Worm (Caenorhabditis elegans) whole organism, L2 larva: ENCODE results near the gene trpp-4.

Source experiments
- C34F6.9 ChIP-seq: fragments of 150-350 bp; optimal IDR thresholded peaks from 2 replicates; lab custom pipeline; 2014; ENCODE audit warnings: missing biosample characterization, missing genetic modification characterization
- Y55F3AM.14 ChIP-seq: fragments of 200-800 bp; sonication (Bioruptor generic); optimal IDR thresholded peaks from 2 replicates; lab custom pipeline; 2018; ENCODE audit warnings: mild to moderate bottlenecking, missing genetic modification characterization, missing compliant biosample characterization
- ZK546.5 ChIP-seq: sonication (generic microtip); optimal IDR thresholded peaks from 2 replicates; lab custom pipeline; 2017; ENCODE audit warnings: missing biosample characterization, missing genetic modification characterization
- blmp-1 ChIP-seq: sonication (generic microtip); optimal IDR thresholded peaks from 2 replicates; lab custom pipeline; 2017; ENCODE audit warnings: missing genetic modification characterization, mild to moderate bottlenecking, missing compliant biosample characterization, antibody characterized with exemption, moderate library complexity; ENCODE audit not compliant: insufficient read depth
- ceh-16 ChIP-seq: fragments of 150-350 bp; optimal IDR thresholded peaks from 2 replicates; lab custom pipeline; 2014; ENCODE audit warnings: missing biosample characterization, missing genetic modification characterization
- ceh-82 ChIP-seq: fragments of 150-350 bp; optimal IDR thresholded peaks from 2 replicates; lab custom pipeline; 2014; ENCODE audit warnings: missing biosample characterization, missing genetic modification characterization
- dmd-4 ChIP-seq: sonication (generic microtip); optimal IDR thresholded peaks from 2 replicates; lab custom pipeline; 2017; ENCODE audit warnings: missing biosample characterization, missing genetic modification characterization
- elt-1 ChIP-seq: fragments of 150-350 bp; optimal IDR thresholded peaks from 2 replicates; lab custom pipeline; 2014; ENCODE audit warnings: missing biosample characterization, missing genetic modification characterization
- elt-3 ChIP-seq: sonication (generic microtip); optimal IDR thresholded peaks from 2 replicates; lab custom pipeline; 2017; ENCODE audit warnings: missing biosample characterization, missing genetic modification characterization
- fos-1 ChIP-seq: fragments of 150-350 bp; optimal IDR thresholded peaks from 2 replicates; lab custom pipeline; 2014; ENCODE audit warnings: missing biosample characterization, missing genetic modification characterization
- gmeb-1 ChIP-seq: fragments of 150-350 bp; optimal IDR thresholded peaks from 2 replicates; lab custom pipeline; 2014; ENCODE audit warnings: missing biosample characterization, missing genetic modification characterization
- lin-13 ChIP-seq: fragments of 150-350 bp; optimal IDR thresholded peaks from 2 replicates; lab custom pipeline; 2014; ENCODE audit warnings: missing biosample characterization, missing genetic modification reagents, missing genetic modification characterization
- lsy-2 ChIP-seq, 2 experiments: fragments of 150-350 bp in 1 of 2; sonication (generic microtip) in 1 of 2; optimal IDR thresholded peaks; 2 replicates each; lab custom pipeline; 2014 to 2017; ENCODE audit warnings: missing biosample characterization in 2 of 2, missing genetic modification characterization in 2 of 2
- mab-5 ChIP-seq: fragments of 150-350 bp; optimal IDR thresholded peaks from 2 replicates; lab custom pipeline; 2014; ENCODE audit warnings: missing biosample characterization, missing genetic modification characterization
- mbf-1 ChIP-seq: sonication (generic microtip); optimal IDR thresholded peaks from 2 replicates; lab custom pipeline; 2017; ENCODE audit warnings: missing biosample characterization, missing genetic modification characterization
- nhr-10 ChIP-seq: sonication (generic microtip); optimal IDR thresholded peaks from 2 replicates; lab custom pipeline; 2017; ENCODE audit warnings: missing biosample characterization, missing genetic modification characterization
- nhr-129 ChIP-seq: fragments of 150-350 bp; optimal IDR thresholded peaks from 2 replicates; lab custom pipeline; 2014; ENCODE audit warnings: missing biosample characterization, missing genetic modification characterization
- nhr-23 ChIP-seq: fragments of 150-350 bp; optimal IDR thresholded peaks from 2 replicates; lab custom pipeline; 2014; ENCODE audit warnings: missing biosample characterization, missing genetic modification reagents, missing genetic modification characterization
- nhr-237 ChIP-seq: fragments of 150-350 bp; optimal IDR thresholded peaks from 2 replicates; lab custom pipeline; 2014; ENCODE audit warnings: missing biosample characterization, missing genetic modification characterization
- nhr-25 ChIP-seq: fragments of 150-350 bp; sonication (generic microtip); optimal IDR thresholded peaks from 3 replicates; lab custom pipeline; 2014; ENCODE audit warnings: missing biosample characterization, missing genetic modification characterization
- nhr-6 ChIP-seq: fragments of 150-350 bp; optimal IDR thresholded peaks from 2 replicates; lab custom pipeline; 2014; ENCODE audit warnings: missing biosample characterization, missing genetic modification characterization
- sem-4 ChIP-seq: fragments of 150-350 bp; optimal IDR thresholded peaks from 2 replicates; lab custom pipeline; 2014; ENCODE audit warnings: missing biosample characterization, missing genetic modification reagents, missing genetic modification characterization
- skn-1 ChIP-seq: sonication (generic microtip); optimal IDR thresholded peaks from 2 replicates; lab custom pipeline; 2017; ENCODE audit warnings: missing biosample characterization, missing genetic modification characterization
- sma-3 ChIP-seq: sonication (generic microtip); optimal IDR thresholded peaks from 2 replicates; lab custom pipeline; 2016; ENCODE audit warnings: missing genetic modification reagents, missing genetic modification characterization, missing compliant biosample characterization
- sma-9 ChIP-seq, 2 experiments: fragments of 150-350 bp in 1 of 2; sonication (generic microtip) in 1 of 2; optimal IDR thresholded peaks; 2 replicates each; lab custom pipeline; 2014 to 2016; ENCODE audit warnings: missing genetic modification characterization in 2 of 2, mild to moderate bottlenecking in 1 of 2, missing biosample characterization in 1 of 2, missing compliant biosample characterization in 1 of 2, missing genetic modification reagents in 1 of 2, moderate library complexity in 1 of 2
- snpc-4 ChIP-seq: fragments of 150-350 bp; optimal IDR thresholded peaks from 2 replicates; lab custom pipeline; 2014; ENCODE audit warnings: missing biosample characterization, missing genetic modification characterization
- unc-55 ChIP-seq: fragments of 150-350 bp; sonication (generic microtip); optimal IDR thresholded peaks from 3 replicates; lab custom pipeline; 2014; ENCODE audit warnings: missing biosample characterization, missing genetic modification reagents, missing genetic modification characterization
- unc-62 ChIP-seq: fragments of 150-350 bp; optimal IDR thresholded peaks from 2 replicates; lab custom pipeline; 2014; ENCODE audit warnings: missing biosample characterization, missing genetic modification reagents, missing genetic modification characterization
- ztf-1 ChIP-seq: fragments of 200-800 bp; sonication (Bioruptor generic); conservative IDR thresholded peaks from 2 replicates; pipeline ENCODE4 v1.3.6; 2022; ENCODE audit warnings: missing genetic modification characterization, missing compliant biosample characterization
- ztf-11 ChIP-seq: sonication (generic microtip); optimal IDR thresholded peaks from 2 replicates; lab custom pipeline; 2017; ENCODE audit warnings: missing biosample characterization, missing genetic modification characterization

The trpp-4 gene

DNA sequence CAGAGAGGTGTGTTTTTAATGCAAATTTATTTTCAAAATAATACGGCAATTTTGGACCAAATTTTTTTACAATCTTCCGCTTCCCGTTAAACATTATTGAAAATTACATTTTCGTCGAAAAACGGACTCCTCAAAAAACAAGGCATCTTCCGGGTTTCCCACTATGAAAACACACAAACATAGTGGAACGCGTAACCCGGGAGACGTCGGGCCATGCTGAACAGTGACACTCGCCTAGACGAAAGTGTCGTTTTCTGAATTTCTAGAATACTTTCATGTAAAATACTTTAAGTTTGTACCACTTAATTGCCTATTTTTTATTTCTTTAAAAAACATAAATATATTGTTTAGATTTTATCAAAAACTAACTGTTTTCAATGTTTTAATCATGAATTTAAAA, 8.2 kb upstream of the trpp-4 start:
- TF ChIP-seq blmp-1 (tag; lab: Kevin White, UChicago): no peak
- TF ChIP-seq snpc-4 (tag; lab: Kevin White, UChicago): peak; percentile 95

DNA sequence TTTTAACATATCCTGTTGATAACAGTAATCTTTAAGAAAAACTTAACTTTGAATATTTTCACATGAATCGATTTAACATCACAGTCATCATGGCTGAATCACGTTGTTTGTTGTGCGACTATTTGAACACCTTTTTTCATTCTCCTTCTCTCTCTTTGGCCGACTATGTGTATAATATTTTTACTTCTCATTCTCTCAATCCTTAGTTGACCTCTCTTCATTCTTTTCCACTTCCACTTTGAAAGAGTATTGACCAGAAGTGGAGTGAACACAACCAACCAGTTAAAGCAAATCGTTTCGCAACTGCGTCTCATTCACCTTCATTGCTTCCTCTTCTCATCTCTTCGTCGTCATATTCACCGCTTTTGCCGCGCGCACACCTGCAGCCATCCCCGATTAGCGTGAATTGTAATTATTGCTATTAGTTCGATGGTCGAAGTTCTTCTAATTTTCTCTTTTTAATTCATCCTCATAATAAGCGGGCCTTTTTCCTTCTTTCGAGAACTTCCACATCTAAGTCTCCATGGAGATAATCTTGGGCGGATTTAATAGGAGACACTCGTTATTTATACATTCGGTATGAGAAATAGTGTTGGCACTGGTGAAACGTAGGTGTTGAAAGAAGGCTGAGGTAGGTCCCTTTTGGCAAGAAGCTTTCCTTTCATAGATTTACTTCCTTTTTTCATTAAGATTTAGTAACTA, 5.0 kb upstream of the trpp-4 start:
- TF ChIP-seq dmd-4: no peak
- TF ChIP-seq nhr-25 (tag; lab: Kevin White, UChicago): peak; percentile 35

DNA sequence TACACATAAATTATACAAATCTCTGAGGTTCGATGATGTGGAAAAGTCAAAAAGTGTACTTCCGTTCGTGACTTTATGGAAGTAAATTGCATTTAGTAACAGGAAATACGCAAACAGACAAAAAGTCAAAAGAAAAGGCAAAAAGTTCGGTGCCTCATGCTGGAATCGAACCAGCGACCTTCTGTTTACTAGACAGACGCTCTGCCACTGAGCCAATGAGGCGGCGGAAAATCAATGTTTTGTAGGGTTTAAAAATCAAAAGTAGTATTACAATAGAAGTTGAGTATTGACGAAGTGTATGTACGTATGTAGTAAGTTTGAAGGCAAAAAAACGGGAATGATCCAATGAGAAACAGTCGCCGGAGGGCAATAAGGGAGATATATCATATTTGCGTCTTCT, 6.8 kb downstream of the trpp-4 start:
- TF ChIP-seq nhr-129 (tag; lab: Kevin White, UChicago): peak; percentile 59
- TF ChIP-seq sma-9 (GFP tag; optimal IDR thresholded peaks at IDR 0.05; lab: Kevin White, UChicago): peak; percentile 6
- no peak for TF ChIP-seq sma-9 (tag; optimal IDR thresholded peaks at IDR 0.05; lab: Kevin White, UChicago)
- TF ChIP-seq C34F6.9 (tag; lab: Kevin White, UChicago): peak; percentile 14
- no peak for TF ChIP-seq ztf-11

DNA sequence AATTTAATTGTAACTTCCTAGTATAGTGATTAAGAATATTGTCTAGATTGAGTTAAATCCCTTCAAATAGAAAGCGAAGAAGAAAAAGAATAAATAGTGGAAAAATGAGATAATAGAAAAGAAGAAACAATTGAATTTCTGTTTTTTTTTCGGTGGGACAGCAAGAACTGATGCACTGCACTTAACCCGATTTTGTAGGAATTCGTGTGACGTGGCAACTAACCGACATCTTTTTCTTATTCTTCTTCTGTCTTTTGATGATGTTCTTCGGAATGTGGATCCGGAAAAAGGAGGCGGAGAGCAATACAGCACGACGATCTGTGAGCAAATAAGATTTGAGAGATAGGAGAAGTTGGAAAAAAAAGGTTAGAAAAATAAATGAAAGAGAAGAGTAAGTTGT, 8.7 kb downstream of the trpp-4 start:
- TF ChIP-seq gmeb-1 (tag; lab: Kevin White, UChicago): no peak
- TF ChIP-seq elt-3 (tag; lab: Kevin White, UChicago): no peak
- no peak for TF ChIP-seq nhr-10 (tag; lab: Kevin White, UChicago)
- TF ChIP-seq C34F6.9 (tag; lab: Kevin White, UChicago): no peak
- no peak for TF ChIP-seq sem-4
- no peak for TF ChIP-seq nhr-23 (tag; lab: Kevin White, UChicago)
- TF ChIP-seq unc-55 (GFP tag; lab: Kevin White, UChicago): no peak
- TF ChIP-seq nhr-237 (tag; lab: Kevin White, UChicago): no peak
- TF ChIP-seq ztf-1: no peak
- TF ChIP-seq ceh-16: no peak
- no peak for TF ChIP-seq nhr-25 (tag; lab: Kevin White, UChicago)
- TF ChIP-seq ceh-82 (tag; lab: Kevin White, UChicago): no peak
- no peak for TF ChIP-seq sma-3 (GFP tag; lab: Kevin White, UChicago)

DNA sequence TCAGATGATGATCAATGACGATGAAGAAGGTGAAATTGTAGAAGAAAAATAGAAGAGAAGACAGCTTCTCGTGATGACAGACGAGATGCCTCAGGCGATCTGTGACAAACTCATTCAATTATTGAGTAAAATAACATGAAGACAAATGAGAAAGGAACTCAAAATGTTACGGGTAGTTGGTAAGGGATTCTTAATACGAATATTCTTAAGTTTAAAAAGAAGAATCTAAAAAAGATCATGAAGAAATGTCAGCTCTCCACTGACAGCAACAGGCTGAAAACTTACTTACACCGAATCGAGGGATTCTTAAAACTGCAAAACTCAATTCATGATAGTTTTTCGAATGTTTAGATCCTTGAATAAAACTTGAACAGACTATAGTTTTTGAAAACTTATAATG, 14.4 kb downstream of the trpp-4 start, which contains the start of gene F36D4.4:
TSS of gene F36D4.4 (minus strand) at position 101 of the 400 bp plus-strand sequence.
- TF ChIP-seq mbf-1 (tag; lab: Kevin White, UChicago): no peak
- TF ChIP-seq snpc-4 (tag; lab: Kevin White, UChicago): no peak
- TF ChIP-seq skn-1 (tag; lab: Kevin White, UChicago): no peak
- no peak for TF ChIP-seq C34F6.9 (tag; lab: Kevin White, UChicago)
- TF ChIP-seq nhr-23 (tag; lab: Kevin White, UChicago): no peak
- TF ChIP-seq elt-1: no peak
- TF ChIP-seq fos-1: no peak
- TF ChIP-seq nhr-6 (tag; lab: Kevin White, UChicago): no peak
- TF ChIP-seq ZK546.5 (tag; lab: Kevin White, UChicago): no peak
- no peak for TF ChIP-seq Y55F3AM.14
- no peak for TF ChIP-seq dmd-4
- TF ChIP-seq lin-13 (GFP tag; lab: Kevin White, UChicago): no peak
- TF ChIP-seq lsy-2 (tag; optimal IDR thresholded peaks at IDR 0.05; lab: Kevin White, UChicago): no peak
- TF ChIP-seq unc-62 (GFP tag; lab: Kevin White, UChicago): no peak

DNA sequence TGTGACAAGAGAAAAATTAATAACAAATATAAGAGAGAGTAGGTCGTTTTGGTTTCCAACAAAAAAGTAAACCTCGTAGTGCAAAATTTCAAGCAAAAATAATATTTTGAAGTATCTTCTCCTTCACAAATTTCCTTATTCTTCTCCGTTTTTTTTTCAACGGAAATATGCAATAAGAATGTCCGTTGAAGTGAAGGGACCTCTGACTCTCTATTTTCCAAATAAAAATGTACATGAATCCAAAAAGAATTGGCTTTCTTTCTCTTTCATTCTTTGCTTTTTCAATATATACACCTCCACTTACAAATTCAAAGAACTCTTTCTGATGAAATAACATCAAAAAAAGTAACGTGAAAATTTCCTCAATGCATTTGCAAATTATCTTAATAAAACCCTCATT, 16.5 kb downstream of the trpp-4 start, which contains the start of gene F36D4.1:
TSS of gene F36D4.1 (plus strand) at position 301 of the 400 bp plus-strand sequence.
- TF ChIP-seq mab-5 (tag; lab: Kevin White, UChicago) (no peak), blmp-1 (tag; lab: Kevin White, UChicago) (no peak), unc-55 (GFP tag; lab: Kevin White, UChicago) (no peak)
